Worm (Caenorhabditis elegans): ENCODE results near the gene R105.1.

DNA sequence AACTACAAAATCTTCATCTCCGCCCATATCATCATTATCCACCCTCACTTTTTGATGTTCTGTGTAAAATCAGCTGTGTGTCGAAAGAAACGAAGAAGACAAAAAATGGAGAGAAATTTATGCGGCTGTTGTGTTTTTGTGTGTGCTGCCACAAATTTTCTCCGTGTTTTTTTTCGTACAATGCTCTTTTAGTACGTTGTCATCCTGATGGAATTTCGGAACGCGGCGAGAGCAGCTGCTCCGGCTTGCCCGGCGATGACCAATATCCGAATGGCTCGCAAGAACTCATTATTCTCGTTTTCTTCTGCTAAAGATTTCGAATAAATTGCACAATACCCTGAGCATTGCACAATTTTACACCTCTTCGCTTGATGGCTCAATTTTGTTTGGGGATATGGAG lies 5.9 kb downstream of the R105.1 start:
- no peak for TF ChIP-seq zip-8 (tag; optimal IDR thresholded peaks at IDR 0.05)
- TF ChIP-seq blmp-1 (tag; optimal IDR thresholded peaks at IDR 0.05): no peak
- no peak for TF ChIP-seq mep-1 (tag; optimal IDR thresholded peaks at IDR 0.05)
- no peak for TF ChIP-seq nhr-237 (tag; optimal IDR thresholded peaks at IDR 0.05)
- no peak for TF ChIP-seq lsy-2 (tag; optimal IDR thresholded peaks at IDR 0.05)
- TF ChIP-seq elt-3 (tag; optimal IDR thresholded peaks at IDR 0.05): no peak
- TF ChIP-seq nhr-12 (tag; optimal IDR thresholded peaks at IDR 0.05): no peak
- no peak for TF ChIP-seq lin-13 (tag; optimal IDR thresholded peaks at IDR 0.05)
- peak; percentile 18 for TF ChIP-seq unc-62 (GFP tag; optimal IDR thresholded peaks at IDR 0.05)
- no peak for TF ChIP-seq ztf-11 (tag; optimal IDR thresholded peaks at IDR 0.05)
- no peak for TF ChIP-seq elt-1 (tag; optimal IDR thresholded peaks at IDR 0.05; ENCODE audit: borderline replicate concordance, insufficient read depth)
- TF ChIP-seq ceh-39 (tag; optimal IDR thresholded peaks at IDR 0.05): no peak
- TF ChIP-seq drap-1 (GFP tag; optimal IDR thresholded peaks at IDR 0.05): no peak
- TF ChIP-seq sptf-1 (tag; optimal IDR thresholded peaks at IDR 0.05): no peak

All from whole organism, mixed stage, embryonic.